Fruit fly (Drosophila melanogaster) whole organism, wandering third instar larva: ENCODE measurements around the gene CG9632.
"Not testable (repeated sequence)": the region's sequence is repeated elsewhere in the genome, so short reads cannot be mapped to it uniquely, and the experiment has no call there.

Experiments
- Dfd ChIP-seq: fragments of >200 bp; optimal IDR thresholded peaks from 2 replicates; lab custom pipeline; 2017; ENCODE audit warnings: missing biosample characterization, missing genetic modification characterization
- Mio ChIP-seq: sonication (Bioruptor generic); optimal IDR thresholded peaks from 2 replicates; lab custom pipeline; 2016; ENCODE audit warnings: missing biosample characterization, missing genetic modification characterization
- Vsx2 ChIP-seq: fragments of 200-300, 225-300 bp; sonication (Bioruptor generic); optimal IDR thresholded peaks from 2 replicates; lab custom pipeline; 2018; ENCODE audit warnings: missing biosample characterization, missing genetic modification characterization; ENCODE audit not compliant: partially characterized antibody
- dl ChIP-seq, 2 experiments: fragments of 175-275, 200-275 bp in 1 of 2; fragments of 200-275 bp in 1 of 2; sonication (Bioruptor generic); optimal IDR thresholded peaks; lab custom pipeline; 2018; ENCODE audit warnings: mild to moderate bottlenecking in 2 of 2, missing biosample characterization in 2 of 2, missing genetic modification characterization in 2 of 2, moderate library complexity in 2 of 2; ENCODE audit not compliant: partially characterized antibody in 2 of 2, insufficient read depth in 1 of 2
- tai ChIP-seq: sonication (Bioruptor generic); optimal IDR thresholded peaks from 2 replicates; lab custom pipeline; 2016; ENCODE audit warnings: missing biosample characterization, missing genetic modification characterization
- usp ChIP-seq: fragments of >200 bp; optimal IDR thresholded peaks from 2 replicates; lab custom pipeline; 2017; ENCODE audit warnings: missing biosample characterization, missing genetic modification characterization

CG9632 gene

DNA sequence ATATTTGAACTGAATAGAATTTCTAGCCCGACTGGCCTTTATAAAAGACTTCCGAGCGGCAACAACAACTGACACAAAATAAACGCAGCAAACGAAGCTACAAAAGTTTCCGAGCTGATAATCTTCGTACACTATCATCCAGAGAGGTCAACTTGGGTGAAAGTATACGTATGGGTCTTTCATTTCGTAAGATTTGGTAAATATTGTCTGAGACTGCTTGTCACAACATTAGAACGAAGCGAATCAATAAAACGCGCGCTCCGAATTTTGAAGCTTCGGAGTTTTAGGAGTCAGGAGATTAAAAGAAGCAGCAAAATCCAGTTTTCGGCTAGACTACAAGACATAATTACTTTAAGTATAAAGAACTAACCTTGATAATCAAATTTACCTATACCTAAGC is 44.5 kb downstream of the CG9632 start, which contains the start of gene glob1:
glob1 (minus strand) TSS at position 101 of the 400 bp plus-strand sequence.
- TF ChIP-seq Vsx2; Dfd (GFP tag; lab: Kevin White, UChicago); usp (GFP tag; lab: Kevin White, UChicago): not testable (repeated sequence)

DNA sequence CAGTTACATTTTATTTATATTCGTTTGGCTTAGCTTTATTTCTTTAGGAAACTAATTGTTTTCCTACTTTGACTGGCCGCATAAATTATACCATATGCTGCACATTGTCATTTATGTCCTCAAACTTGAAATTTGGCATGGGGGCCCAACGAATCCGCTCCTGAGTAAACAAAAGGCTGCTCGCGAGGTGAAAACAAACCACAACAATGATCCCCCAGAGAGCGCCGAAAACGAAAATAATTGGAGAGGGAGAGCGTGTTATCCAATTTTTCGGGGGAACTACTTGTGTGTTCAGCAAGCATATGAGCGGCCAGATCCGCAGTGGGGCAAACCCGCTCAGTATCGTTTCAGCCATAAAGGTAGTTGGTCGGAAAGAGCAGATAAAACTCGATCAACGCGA is 48.1 kb downstream of the CG9632 start, which contains the start of gene EndoU:
EndoU (plus strand) TSS at position 301 of the 400 bp plus-strand sequence.
- not testable (repeated sequence) for TF ChIP-seq dl (GFP tag; optimal IDR thresholded peaks at IDR 0.05; lab: Kevin White, UChicago; ENCODE audit: insufficient read depth in 1 of 2, partially characterized antibody in 2 of 2); tai (GFP tag; lab: Kevin White, UChicago); Mio (GFP tag; lab: Kevin White, UChicago)
